Worm (Caenorhabditis elegans) whole organism, midembryonic: Measurements from ENCODE around the gene mog-1.

Experiments
- T22C8.4 ChIP-seq: fragments of 200-800 bp; sonication (Bioruptor generic); IDR thresholded peaks from 2 replicates; pipeline ENCODE4 v1.3.6; 2022; ENCODE audit warnings: missing genetic modification characterization, missing compliant biosample characterization
- cog-1 ChIP-seq: sonication (generic microtip); optimal IDR thresholded peaks from 2 replicates; lab custom pipeline; 2016; ENCODE audit warnings: missing genetic modification characterization, missing compliant biosample characterization
- flt-1 ChIP-seq: fragments of 200-800 bp; sonication (Bioruptor generic); IDR thresholded peaks from 2 replicates; pipeline ENCODE4 v1.3.6; 2022; ENCODE audit warnings: missing genetic modification characterization, missing compliant biosample characterization
- klf-2 ChIP-seq: fragments of 200-800 bp; sonication (Bioruptor generic); conservative IDR thresholded peaks from 2 replicates; pipeline ENCODE4 v1.3.6; 2022; ENCODE audit warnings: missing genetic modification reagents, missing genetic modification characterization, missing compliant biosample characterization
- med-1 ChIP-seq: sonication (generic microtip); optimal IDR thresholded peaks from 2 replicates; lab custom pipeline; 2017; ENCODE audit warnings: missing genetic modification characterization, mild to moderate bottlenecking, missing compliant biosample characterization, antibody characterized with exemption, missing genetic modification reagents; ENCODE audit not compliant: insufficient read depth
- ref-1 ChIP-seq: fragments of 200-800 bp; sonication (Bioruptor generic); conservative IDR thresholded peaks from 2 replicates; pipeline ENCODE4 v1.3.6; 2022; ENCODE audit warnings: missing genetic modification reagents, missing genetic modification characterization, missing compliant biosample characterization
- tab-1 ChIP-seq: fragments of 200-800 bp; sonication (Bioruptor generic); IDR thresholded peaks from 2 replicates; pipeline ENCODE4 v1.3.6; 2022; ENCODE audit warnings: missing genetic modification characterization, missing compliant biosample characterization
- ztf-23 ChIP-seq: fragments of 200-800 bp; sonication (Bioruptor generic); IDR thresholded peaks from 2 replicates; pipeline ENCODE4 v1.3.6; 2022; ENCODE audit warnings: missing genetic modification reagents, missing genetic modification characterization, missing compliant biosample characterization
- ztf-29 ChIP-seq: fragments of 200-800 bp; sonication (Bioruptor generic); IDR thresholded peaks from 2 replicates; pipeline ENCODE4 v1.3.6; 2022; ENCODE audit warnings: missing genetic modification reagents, missing genetic modification characterization, missing compliant biosample characterization

The mog-1 gene

DNA sequence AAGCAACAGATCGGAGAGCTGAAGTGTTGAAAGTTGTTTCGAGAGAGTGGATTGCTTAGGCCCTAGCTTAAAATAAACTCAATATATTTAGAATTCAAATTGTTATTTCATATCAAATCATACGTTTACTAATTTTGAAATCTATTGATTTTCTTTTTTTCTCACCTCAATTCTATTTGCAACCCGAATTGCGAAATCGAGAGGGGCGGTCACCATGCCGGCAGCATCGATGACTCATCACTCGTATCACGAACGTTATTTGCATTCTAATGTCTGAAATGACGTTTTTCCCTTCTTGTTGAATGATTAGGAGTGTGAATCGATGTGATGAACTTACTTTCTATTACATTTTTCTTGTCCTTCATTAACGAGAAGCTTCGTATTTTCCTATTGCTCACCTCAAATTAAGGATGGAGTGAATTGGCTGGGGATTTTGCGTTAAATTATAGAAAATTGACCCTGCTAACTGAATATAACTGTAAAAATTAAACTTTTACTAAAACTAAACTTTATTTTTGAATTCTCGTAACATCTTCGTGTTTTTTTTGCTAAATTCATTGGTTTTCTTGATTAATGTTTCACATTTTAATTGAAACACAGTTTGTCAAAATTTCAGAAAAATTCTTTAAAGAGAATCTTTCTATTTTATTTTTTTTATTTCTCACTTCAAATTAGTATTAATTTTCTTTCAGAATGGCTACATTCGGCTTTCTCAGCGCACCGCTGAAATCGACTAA lies 818 bp upstream of the mog-1 start, which contains the start of gene alx-1:
Gene alx-1, plus strand, starts transcription at position 687 of the 737 bp plus-strand sequence.
- TF ChIP-seq klf-2 (GFP tag; lab: Robert Waterston, UW) (no peak), ztf-29 (no peak)

DNA sequence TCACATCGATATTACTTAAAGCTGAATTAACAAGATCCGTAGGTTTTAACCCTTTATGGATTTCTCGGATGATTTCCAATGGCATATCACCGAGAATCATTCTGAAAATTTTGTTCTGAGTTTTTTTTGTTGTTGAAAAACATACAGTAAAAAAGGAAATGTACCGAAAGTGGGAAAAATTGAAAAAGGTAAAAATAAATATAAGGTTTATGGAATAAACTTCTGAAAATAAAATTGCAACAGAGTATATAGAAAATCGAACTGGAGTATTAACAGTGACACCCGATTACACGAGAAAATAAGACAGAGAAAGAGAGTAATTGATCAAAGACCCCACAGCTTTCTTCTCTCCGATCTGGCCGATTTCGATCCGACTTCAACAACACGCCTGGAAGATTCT lies 4.2 kb downstream of the mog-1 start, which contains the start of gene K03H1.11:
Gene K03H1.11, minus strand, starts transcription at position 101 of the 400 bp plus-strand sequence.
- TF ChIP-seq ztf-23 (GFP tag; lab: Robert Waterston, UW) (no peak), T22C8.4 (GFP tag; lab: Robert Waterston, UW) (no peak), klf-2 (GFP tag; lab: Robert Waterston, UW) (no peak), ref-1 (GFP tag; lab: Robert Waterston, UW) (no peak)

DNA sequence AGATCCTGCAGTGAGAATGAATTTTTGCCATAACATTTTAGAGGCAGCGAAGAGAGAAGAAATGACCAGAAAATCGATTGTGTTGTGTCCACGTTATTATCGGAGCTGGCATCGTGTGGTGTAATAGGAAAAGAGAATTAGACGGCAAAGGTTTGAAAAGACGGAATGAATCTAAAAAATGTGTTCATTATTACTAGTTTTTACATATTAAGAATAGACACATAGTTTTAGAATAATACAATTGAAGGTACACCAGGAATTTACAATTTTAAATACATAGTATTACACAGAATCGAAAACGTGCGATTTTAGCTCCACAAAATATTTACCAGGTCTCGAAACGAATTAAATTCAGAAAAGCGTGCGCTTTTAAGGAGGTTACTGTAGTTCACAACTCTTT lies 5.8 kb downstream of the mog-1 start, which contains the start of gene K03H1.13:
Gene K03H1.13, minus strand, starts transcription at position 101 of the 400 bp plus-strand sequence.
- TF ChIP-seq flt-1 (GFP tag; lab: Robert Waterston, UW) (no peak), klf-2 (GFP tag; lab: Robert Waterston, UW) (no peak), tab-1 (GFP tag; lab: Robert Waterston, UW) (no peak), ztf-29 (no peak), cog-1 (tag; lab: Kevin White, UChicago) (no peak), ztf-23 (GFP tag; lab: Robert Waterston, UW) (no peak), T22C8.4 (GFP tag; lab: Robert Waterston, UW) (no peak), med-1 (GFP tag; lab: Kevin White, UChicago) (no peak), ref-1 (GFP tag; lab: Robert Waterston, UW) (no peak)

ce11 chrIII:9946806-9947419 lies 9.1 kb downstream of the mog-1 start, which contains the start of gene K03H1.7:
TSS of gene K03H1.7 (plus strand) at chrIII:9947405.
- TF ChIP-seq tab-1 (GFP tag; lab: Robert Waterston, UW) = no peak
- TF ChIP-seq med-1 (GFP tag; lab: Kevin White, UChicago) = no peak
- TF ChIP-seq ref-1 (GFP tag; lab: Robert Waterston, UW) = no peak
- TF ChIP-seq flt-1 (GFP tag; lab: Robert Waterston, UW) = no peak
- TF ChIP-seq ztf-23 (GFP tag; lab: Robert Waterston, UW) = no peak
- no peak for TF ChIP-seq T22C8.4 (GFP tag; lab: Robert Waterston, UW)
- TF ChIP-seq klf-2 (GFP tag; lab: Robert Waterston, UW) = no peak
- TF ChIP-seq cog-1 (tag; lab: Kevin White, UChicago) = no peak
- TF ChIP-seq ztf-29 = no peak

DNA sequence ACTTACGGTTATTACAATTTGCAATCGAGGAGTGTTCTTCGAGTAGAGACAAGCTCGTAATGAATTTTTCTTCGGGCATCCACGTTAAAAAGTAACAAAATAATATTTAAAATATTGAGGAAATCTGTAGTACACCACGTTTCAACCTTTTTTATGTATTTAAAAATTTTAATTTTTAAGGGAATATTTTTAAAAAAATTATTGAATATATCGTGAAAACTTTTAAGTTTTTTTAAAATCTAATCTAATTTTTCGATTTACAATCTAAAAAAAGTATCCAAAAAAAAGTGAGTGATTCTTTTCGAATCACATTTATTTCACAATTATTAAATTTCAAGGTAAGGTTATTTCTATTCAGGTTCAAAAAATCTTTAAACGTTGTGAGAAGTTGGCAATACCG lies 11.3 kb downstream of the mog-1 start, which contains the start of gene gln-2:
Gene gln-2, minus strand, starts transcription at position 101 of the 400 bp plus-strand sequence.
- TF ChIP-seq ztf-23 (GFP tag; lab: Robert Waterston, UW) (no peak), tab-1 (GFP tag; lab: Robert Waterston, UW) (no peak), ref-1 (GFP tag; lab: Robert Waterston, UW) (no peak), cog-1 (tag; lab: Kevin White, UChicago) (no peak), T22C8.4 (GFP tag; lab: Robert Waterston, UW) (no peak)

DNA sequence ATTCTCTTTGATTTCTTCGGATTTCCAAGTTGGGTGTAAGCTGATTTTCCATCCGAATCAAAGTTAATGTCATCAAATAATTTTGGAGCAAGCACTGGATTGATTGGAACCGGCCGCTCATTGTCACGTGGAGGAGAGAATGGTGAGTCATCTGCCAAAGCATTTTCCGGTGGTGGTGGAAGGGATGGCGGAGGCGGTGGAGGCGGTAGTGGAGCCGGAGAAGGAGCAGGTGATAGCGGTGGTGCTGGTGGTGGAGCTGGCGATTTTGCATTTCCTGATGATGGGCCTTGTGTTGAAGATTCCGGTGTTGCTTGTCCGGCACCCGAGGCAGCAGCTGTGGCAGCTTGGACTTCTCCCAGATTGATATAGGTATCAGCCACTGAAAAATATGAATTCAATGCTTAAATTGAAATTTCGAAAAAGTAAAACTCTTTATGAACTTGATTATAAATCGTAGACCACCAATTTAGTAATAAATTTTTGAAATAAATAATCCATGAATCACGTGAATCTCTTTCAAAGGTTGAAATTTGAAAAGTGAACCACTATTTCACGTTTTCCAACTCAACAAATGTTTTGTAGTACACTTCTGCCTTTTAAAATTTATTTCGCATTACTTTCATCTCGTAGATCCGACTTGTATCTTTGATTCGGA lies 14.9 kb downstream of the mog-1 start, which contains the start of the genes K03H1.9 and K03H1.12:
Gene K03H1.9, minus strand, starts transcription at position 471 of the 655 bp plus-strand sequence.
Gene K03H1.12, plus strand, starts transcription at position 605 of the 655 bp plus-strand sequence.
- no peak for TF ChIP-seq cog-1 (tag; lab: Kevin White, UChicago)
- no peak for TF ChIP-seq ztf-29
- no peak for TF ChIP-seq T22C8.4 (GFP tag; lab: Robert Waterston, UW)
- TF ChIP-seq ztf-23 (GFP tag; lab: Robert Waterston, UW) = no peak
- no peak for TF ChIP-seq ref-1 (GFP tag; lab: Robert Waterston, UW)
- no peak for TF ChIP-seq tab-1 (GFP tag; lab: Robert Waterston, UW)
- TF ChIP-seq flt-1 (GFP tag; lab: Robert Waterston, UW) = no peak
- TF ChIP-seq klf-2 (GFP tag; lab: Robert Waterston, UW) = no peak
- no peak for TF ChIP-seq med-1 (GFP tag; lab: Kevin White, UChicago)

DNA sequence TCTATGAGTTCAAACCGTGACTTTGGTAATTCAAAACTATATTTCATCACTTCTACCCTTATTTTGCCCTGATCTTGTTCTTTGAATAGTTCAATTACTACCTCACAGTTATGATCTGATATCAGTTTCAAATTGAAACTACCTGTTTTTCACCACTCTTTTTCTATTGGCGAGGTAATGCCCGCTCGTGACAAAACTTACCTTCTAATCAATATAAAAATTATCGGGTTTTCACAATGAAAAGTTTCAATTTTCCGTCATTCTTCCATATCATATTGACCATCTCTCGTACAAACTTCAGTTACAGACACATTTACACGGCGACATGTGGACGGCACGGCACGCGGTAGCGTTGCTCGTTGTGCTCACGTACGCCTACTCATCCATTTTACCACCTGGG lies 23.9 kb downstream of the mog-1 start, which contains the start of gene dec-7:
Gene dec-7, plus strand, starts transcription at position 308 of the 400 bp plus-strand sequence.
- no peak for TF ChIP-seq ztf-29
- TF ChIP-seq ref-1 (GFP tag; lab: Robert Waterston, UW) = no peak
- TF ChIP-seq cog-1 (tag; lab: Kevin White, UChicago) = no peak
- TF ChIP-seq ztf-23 (GFP tag; lab: Robert Waterston, UW) = no peak
- TF ChIP-seq med-1 (GFP tag; lab: Kevin White, UChicago) = no peak
- TF ChIP-seq flt-1 (GFP tag; lab: Robert Waterston, UW) = no peak
- no peak for TF ChIP-seq tab-1 (GFP tag; lab: Robert Waterston, UW)
- no peak for TF ChIP-seq klf-2 (GFP tag; lab: Robert Waterston, UW)
- no peak for TF ChIP-seq T22C8.4 (GFP tag; lab: Robert Waterston, UW)

DNA sequence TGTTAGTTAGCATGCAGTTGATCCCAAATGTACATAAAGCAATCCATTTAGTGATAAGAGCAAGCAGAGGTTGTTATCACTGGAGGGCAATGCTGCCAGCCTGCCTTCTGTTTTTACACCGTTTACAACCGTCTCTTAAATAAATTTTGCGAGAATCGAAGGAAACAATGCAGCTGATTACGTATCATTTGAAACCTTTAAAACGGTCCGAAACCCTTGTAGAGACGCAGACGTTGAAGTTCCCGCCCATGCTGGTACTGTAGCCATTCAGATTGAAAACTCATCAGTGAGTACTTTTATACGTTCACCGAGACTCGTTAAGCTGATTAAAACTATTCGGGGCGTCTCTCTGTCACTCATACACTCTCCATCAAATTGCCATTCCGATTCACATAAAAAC lies 25.6 kb downstream of the mog-1 start:
- TF ChIP-seq ref-1 (GFP tag; lab: Robert Waterston, UW) (no peak), ztf-23 (GFP tag; lab: Robert Waterston, UW) (no peak), ztf-29 (no peak), klf-2 (GFP tag; lab: Robert Waterston, UW) (no peak), med-1 (GFP tag; lab: Kevin White, UChicago) (no peak)
